Fruit fly (Drosophila melanogaster) whole organism, embryonic: ENCODE results near the gene CG9171.
A peak's percentile ranks its signal among the peaks of the same experiment; 100 is the strongest.

Experiments used
- ATbp ChIP-seq: fragments of 200-800 bp; sonication (Bioruptor generic); optimal IDR thresholded peaks from 2 replicates; lab custom pipeline; 2017; ENCODE audit warnings: missing biosample characterization, mild to moderate bottlenecking, missing genetic modification characterization, missing genetic modification reagents
- Adf1 ChIP-seq: fragments of 200-800 bp; sonication (Bioruptor generic); IDR thresholded peaks from 2 replicates; pipeline ENCODE4 v1.3.6; 2022; ENCODE audit warnings: missing biosample characterization, missing genetic modification characterization
- CG10543 ChIP-seq: fragments of 200-800 bp; sonication (Bioruptor generic); optimal IDR thresholded peaks from 3 replicates; lab custom pipeline; 2017; ENCODE audit warnings: missing biosample characterization, mild to moderate bottlenecking, missing genetic modification characterization, moderate library complexity
- CG10565 ChIP-seq: fragments of 200-800 bp; sonication (Bioruptor generic); optimal IDR thresholded peaks from 3 replicates; lab custom pipeline; 2016; ENCODE audit warnings: missing biosample characterization, mild to moderate bottlenecking, missing genetic modification characterization
- CG12104 ChIP-seq: fragments of 200-800 bp; sonication (Bioruptor generic); optimal IDR thresholded peaks from 3 replicates; lab custom pipeline; 2016; ENCODE audit warnings: missing biosample characterization, missing genetic modification characterization
- CG12219 ChIP-seq: fragments of 200-800 bp; sonication (Bioruptor generic); optimal IDR thresholded peaks from 3 replicates; lab custom pipeline; 2018; ENCODE audit warnings: missing biosample characterization, mild to moderate bottlenecking, missing genetic modification characterization
- CG14667 ChIP-seq: fragments of 200-800 bp; sonication (Bioruptor generic); IDR thresholded peaks from 2 replicates; pipeline ENCODE4 v1.3.6; 2022; ENCODE audit warnings: missing biosample characterization, missing genetic modification characterization
- CG1529 ChIP-seq: fragments of 200-800 bp; sonication (Bioruptor generic); optimal IDR thresholded peaks from 3 replicates; lab custom pipeline; 2018; ENCODE audit warnings: missing biosample characterization, missing genetic modification characterization
- CG17802 ChIP-seq: fragments of 200-800 bp; sonication (Bioruptor generic); optimal IDR thresholded peaks from 2 replicates; lab custom pipeline; 2018; ENCODE audit warnings: missing biosample characterization, mild to moderate bottlenecking, missing genetic modification characterization, moderate library complexity
- CG18011 ChIP-seq: fragments of 200-800 bp; sonication (Bioruptor generic); optimal IDR thresholded peaks from 2 replicates; lab custom pipeline; 2017; ENCODE audit warnings: missing biosample characterization, missing genetic modification characterization, mild to moderate bottlenecking, moderate library complexity, missing genotype
- CG30403 ChIP-seq: fragments of 200-800 bp; sonication (Bioruptor generic); optimal IDR thresholded peaks from 3 replicates; lab custom pipeline; 2016; ENCODE audit warnings: missing biosample characterization, missing genetic modification characterization
- CG3163 ChIP-seq: fragments of 200-800 bp; sonication (Bioruptor generic); optimal IDR thresholded peaks from 3 replicates; lab custom pipeline; 2016; ENCODE audit warnings: missing biosample characterization, missing genetic modification characterization
- CG3407 ChIP-seq: fragments of 200-800 bp; sonication (Bioruptor generic); optimal IDR thresholded peaks from 2 replicates; lab custom pipeline; 2018; ENCODE audit warnings: missing biosample characterization, mild to moderate bottlenecking, missing genetic modification characterization
- CG4328 ChIP-seq: fragments of 200-800 bp; sonication (Bioruptor generic); optimal IDR thresholded peaks from 3 replicates; lab custom pipeline; 2017; ENCODE audit warnings: missing biosample characterization, missing genetic modification reagents, missing genetic modification characterization
- CG6813 ChIP-seq: fragments of 200-800 bp; sonication (Bioruptor generic); optimal IDR thresholded peaks from 2 replicates; lab custom pipeline; 2017; ENCODE audit warnings: missing biosample characterization, missing genetic modification characterization, mild to moderate bottlenecking, moderate library complexity, missing genetic modification reagents
- CG9797 ChIP-seq: fragments of 200-800 bp; sonication (Bioruptor generic); optimal IDR thresholded peaks from 3 replicates; lab custom pipeline; 2018; ENCODE audit warnings: missing biosample characterization, mild to moderate bottlenecking, missing genetic modification characterization
- CHES-1-like ChIP-seq: fragments of 200-800 bp; sonication (Bioruptor generic); optimal IDR thresholded peaks from 2 replicates; lab custom pipeline; 2016; ENCODE audit warnings: missing biosample characterization, missing genetic modification characterization
- CoRest ChIP-seq: fragments of 200-800 bp; sonication (Bioruptor generic); optimal IDR thresholded peaks from 3 replicates; lab custom pipeline; 2018; ENCODE audit warnings: missing biosample characterization, mild to moderate bottlenecking, missing genetic modification characterization, moderate library complexity
- CrebB ChIP-seq: fragments of 200-800 bp; sonication (Bioruptor generic); optimal IDR thresholded peaks from 3 replicates; lab custom pipeline; 2018; ENCODE audit warnings: missing biosample characterization, mild to moderate bottlenecking, missing genetic modification characterization
- Dll ChIP-seq: fragments of 200-800 bp; sonication (Bioruptor generic); IDR thresholded peaks from 4 replicates; pipeline ENCODE4 v1.3.6; 2022; ENCODE audit warnings: missing biosample characterization, missing genetic modification characterization; ENCODE audit not compliant: partially characterized antibody
- Eip74EF ChIP-seq, 2 experiments: fragments of 200-800 bp in 1 of 2; fragments of >200 bp in 1 of 2; sonication (Bioruptor generic) in 1 of 2; optimal IDR thresholded peaks; 2 replicates each; lab custom pipeline; 2017 to 2019; ENCODE audit warnings: missing biosample characterization in 2 of 2, missing genetic modification characterization in 2 of 2, mild to moderate bottlenecking in 1 of 2, moderate library complexity in 1 of 2
- Hmr ChIP-seq: fragments of 200-800 bp; sonication (Bioruptor generic); optimal IDR thresholded peaks from 3 replicates; lab custom pipeline; 2017; ENCODE audit warnings: mild to moderate bottlenecking, missing biosample characterization, missing genetic modification reagents, missing genetic modification characterization
- Hr51 ChIP-seq, 2 experiments: fragments of 200-800 bp; sonication (Bioruptor generic); optimal IDR thresholded peaks; 2 replicates in 1 of 2; 3 replicates in 1 of 2; lab custom pipeline; 2016 to 2018; ENCODE audit warnings: missing biosample characterization in 2 of 2, missing genetic modification characterization in 2 of 2, mild to moderate bottlenecking in 1 of 2, moderate library complexity in 1 of 2
- MBD-R2 ChIP-seq: fragments of 200-800 bp; sonication (Bioruptor generic); IDR thresholded peaks from 2 replicates; pipeline ENCODE4 v1.3.6; 2022; ENCODE audit warnings: missing biosample characterization, missing genetic modification characterization
- Myb ChIP-seq: fragments of 200-800 bp; sonication (Bioruptor generic); optimal IDR thresholded peaks from 2 replicates; lab custom pipeline; 2016; ENCODE audit warnings: missing biosample characterization, missing genetic modification characterization
- Oaz ChIP-seq: fragments of 200-800 bp; sonication (Bioruptor generic); IDR thresholded peaks from 2 replicates; pipeline ENCODE4 v1.3.6; 2022; ENCODE audit warnings: missing biosample characterization, missing genetic modification characterization
- Side ChIP-seq: fragments of 200-800 bp; sonication (Bioruptor generic); optimal IDR thresholded peaks from 2 replicates; lab custom pipeline; 2016; ENCODE audit warnings: missing biosample characterization, missing genetic modification characterization
- Sin3A ChIP-seq: fragments of >200 bp; optimal IDR thresholded peaks from 2 replicates; lab custom pipeline; 2018
- Sry-δ ChIP-seq: fragments of 200-800 bp; sonication (Bioruptor generic); optimal IDR thresholded peaks from 2 replicates; lab custom pipeline; 2016; ENCODE audit warnings: missing biosample characterization, missing genetic modification characterization
- Ssrp ChIP-seq: fragments of 200-800 bp; sonication (Bioruptor generic); optimal IDR thresholded peaks from 2 replicates; lab custom pipeline; 2018; ENCODE audit warnings: missing biosample characterization, mild to moderate bottlenecking, missing genetic modification characterization, moderate library complexity
- al ChIP-seq: fragments of 200-800 bp; sonication (Bioruptor generic); IDR thresholded peaks from 2 replicates; pipeline ENCODE4 v1.3.6; 2022; ENCODE audit warnings: missing biosample characterization, missing genetic modification characterization
- az2 ChIP-seq: fragments of 200-800 bp; sonication (Bioruptor generic); optimal IDR thresholded peaks from 3 replicates; lab custom pipeline; 2016; ENCODE audit warnings: missing biosample characterization, missing genetic modification characterization
- bcd ChIP-seq: fragments of 200-800 bp; sonication (Bioruptor generic); optimal IDR thresholded peaks from 2 replicates; lab custom pipeline; 2017; ENCODE audit warnings: missing biosample characterization, mild to moderate bottlenecking, missing genetic modification characterization
- bowl ChIP-seq: fragments of 200-800 bp; sonication (Bioruptor generic); IDR thresholded peaks from 2 replicates; pipeline ENCODE4 v1.3.6; 2022; ENCODE audit warnings: missing biosample characterization, missing genetic modification characterization
- chinmo ChIP-seq: fragments of 200-800 bp; sonication (Bioruptor generic); IDR thresholded peaks from 4 replicates; pipeline ENCODE4 v1.3.6; 2022; ENCODE audit warnings: missing biosample characterization, missing genetic modification characterization; ENCODE audit not compliant: partially characterized antibody
- cwo ChIP-seq: fragments of 200-800 bp; sonication (Bioruptor generic); optimal IDR thresholded peaks from 3 replicates; lab custom pipeline; 2017; ENCODE audit warnings: missing biosample characterization, missing genetic modification characterization, mild to moderate bottlenecking, moderate library complexity, missing genetic modification reagents
- da ChIP-seq: fragments of 200-800 bp; sonication (Bioruptor generic); optimal IDR thresholded peaks from 2 replicates; lab custom pipeline; 2016; ENCODE audit warnings: missing biosample characterization, missing genetic modification characterization
- emc ChIP-seq: fragments of 200-800 bp; sonication (Bioruptor generic); optimal IDR thresholded peaks from 2 replicates; lab custom pipeline; 2016; ENCODE audit warnings: missing biosample characterization, missing genetic modification characterization
- hbn ChIP-seq: fragments of 200-800 bp; sonication (Bioruptor generic); IDR thresholded peaks from 2 replicates; pipeline ENCODE4 v1.3.6; 2022; ENCODE audit warnings: missing biosample characterization, missing genetic modification characterization; ENCODE audit not compliant: partially characterized antibody
- lab ChIP-seq: fragments of 200-800 bp; sonication (Bioruptor generic); optimal IDR thresholded peaks from 3 replicates; lab custom pipeline; 2017; ENCODE audit warnings: missing biosample characterization, missing genetic modification characterization, mild to moderate bottlenecking, moderate library complexity, missing genetic modification reagents
- lilli ChIP-seq: fragments of 200-800 bp; sonication (Bioruptor generic); optimal IDR thresholded peaks from 3 replicates; lab custom pipeline; 2016; ENCODE audit warnings: missing biosample characterization, missing genetic modification characterization
- onecut ChIP-seq: fragments of 200-800 bp; sonication (Bioruptor generic); IDR thresholded peaks from 2 replicates; pipeline ENCODE4 v1.3.6; 2022; ENCODE audit warnings: missing biosample characterization, missing genetic modification characterization
- psq ChIP-seq: fragments of 200-800 bp; sonication (Bioruptor generic); optimal IDR thresholded peaks from 2 replicates; lab custom pipeline; 2017; ENCODE audit warnings: missing biosample characterization, missing genetic modification characterization
- sens ChIP-seq: fragments of 200-800 bp; sonication (Bioruptor generic); peaks from one replicate; lab custom pipeline; 2016; ENCODE audit warnings: missing biosample characterization, missing genetic modification characterization
- seq ChIP-seq: fragments of 200-800 bp; sonication (Bioruptor generic); IDR thresholded peaks from 2 replicates; pipeline ENCODE4 v1.3.6; 2022; ENCODE audit warnings: missing biosample characterization, missing genetic modification characterization
- tio ChIP-seq: fragments of 200-800 bp; sonication (Bioruptor generic); optimal IDR thresholded peaks from 2 replicates; lab custom pipeline; 2017; ENCODE audit warnings: missing biosample characterization, missing genetic modification characterization, inconsistent platforms
- wek ChIP-seq: fragments of 200-800 bp; sonication (Bioruptor generic); optimal IDR thresholded peaks from 3 replicates; lab custom pipeline; 2018; ENCODE audit warnings: missing biosample characterization, mild to moderate bottlenecking, missing genetic modification characterization, moderate library complexity
- zfh1 ChIP-seq: fragments of 200-800 bp; sonication (Bioruptor generic); IDR thresholded peaks from 3 replicates; pipeline ENCODE4 v1.3.6; 2022; ENCODE audit warnings: missing biosample characterization, missing genetic modification characterization

Gene CG9171

DNA sequence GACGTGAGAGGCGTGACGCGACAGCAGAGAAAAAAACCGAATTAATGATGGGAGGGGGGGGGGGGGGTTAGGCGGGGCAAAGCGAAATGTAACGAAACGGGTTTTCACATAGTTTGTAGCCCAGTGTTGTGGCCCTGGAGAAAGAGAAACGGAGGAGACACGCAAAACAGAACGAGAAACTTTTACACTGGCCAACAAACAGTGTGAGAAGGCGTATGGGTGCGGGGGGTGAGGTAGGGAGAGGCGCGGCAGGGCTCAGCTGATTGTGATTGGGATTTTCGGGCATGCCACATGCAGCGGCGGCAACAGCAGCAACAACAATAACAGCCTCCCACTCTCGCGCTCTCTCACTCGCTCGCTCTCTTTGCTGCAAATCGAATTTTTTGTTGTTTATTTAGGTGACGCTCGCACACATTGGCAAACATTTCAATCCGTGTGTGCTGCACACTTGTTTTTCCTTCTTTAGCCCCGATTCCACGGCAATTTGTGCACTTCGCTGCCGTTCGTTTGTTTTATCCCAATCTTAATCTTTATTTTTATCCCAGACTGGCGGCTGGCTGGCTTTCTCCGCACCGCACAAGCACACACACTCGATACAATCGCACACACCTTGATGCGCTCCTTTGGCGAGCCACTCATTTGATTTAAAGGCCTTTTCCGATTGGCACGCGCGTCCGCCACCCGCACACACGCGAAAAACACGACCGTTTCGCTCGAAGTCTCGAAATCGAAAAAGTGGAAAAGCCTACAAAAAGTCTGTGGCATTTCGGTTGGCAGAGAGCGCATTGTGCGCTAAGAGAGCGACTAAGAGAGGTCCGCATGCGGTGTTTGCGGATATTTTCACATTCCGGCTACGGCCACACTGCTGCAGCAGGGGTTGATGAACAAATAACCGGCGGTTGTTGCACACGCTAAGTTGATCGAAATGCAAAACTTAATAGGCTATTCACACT, at the start of gene CG9171 (continued):
- TF ChIP-seq lilli (GFP tag; lab: Kevin White, UChicago) (no peak), CG6813 (GFP tag; lab: Kevin White, UChicago) (no peak), CG9797 (GFP tag; lab: Kevin White, UChicago) (peak; percentile 97), CG30403 (GFP tag; lab: Kevin White, UChicago) (peak; percentile 24), CG18011 (GFP tag; lab: Kevin White, UChicago) (no peak), zfh1 (GFP tag; lab: Robert Waterston, UW) (peak; percentile 49; the same call in 1 of the 3 replicates), CG17802 (tag; lab: Kevin White, UChicago) (peak; percentile 90), CHES-1-like (GFP tag; lab: Kevin White, UChicago) (no peak), hbn (GFP tag; lab: Robert Waterston, UW) (no peak), bcd (peak; percentile 47), CG3407 (GFP tag; lab: Kevin White, UChicago) (no peak), Ssrp (no peak), cwo (GFP tag; lab: Kevin White, UChicago) (peak; percentile 7), CG12104 (GFP tag; lab: Kevin White, UChicago) (no peak), CG10543 (peak; percentile 44), Hmr (GFP tag; lab: Kevin White, UChicago) (peak; percentile 90), psq (peak; percentile 67), Oaz (GFP tag; lab: Robert Waterston, UW) (no peak), da (GFP tag; lab: Kevin White, UChicago) (no peak), CrebB (no peak), Side (peak; percentile 32), onecut (GFP tag; lab: Robert Waterston, UW) (0 out of 2 replicates have a peak, but pooled peaks have one; percentile 3), Hr51 (GFP tag; optimal IDR thresholded peaks at IDR 0.05; lab: Kevin White, UChicago) (peak; percentile 10 to 18), CG1529 (GFP tag; lab: Kevin White, UChicago) (no peak), CG10565 (no peak), al (GFP tag; lab: Robert Waterston, UW) (no peak), Myb (peak; percentile 43), CoRest (peak; percentile 50), Sin3A (peak; percentile 13), bowl (no peak), CG12219 (GFP tag; lab: Kevin White, UChicago) (no peak), emc (GFP tag; lab: Kevin White, UChicago) (no peak), sens (peak; percentile 76), Adf1 (no peak), lab (GFP tag; lab: Kevin White, UChicago) (peak; percentile 49), seq (GFP tag; lab: Robert Waterston, UW) (no peak; the same call in 1 of the 2 replicates), az2 (no peak), Dll (GFP tag; lab: Robert Waterston, UW) (peak; percentile 44; the same call in 3 of the 4 replicates), ATbp (GFP tag; lab: Kevin White, UChicago) (no peak), MBD-R2 (GFP tag; lab: Robert Waterston, UW) (peak; percentile 50; the same call in 1 of the 2 replicates), Sry-δ (GFP tag; lab: Kevin White, UChicago) (peak; percentile 49), CG14667 (GFP tag; lab: Robert Waterston, UW) (no peak), CG4328 (GFP tag; lab: Kevin White, UChicago) (no peak), CG3163 (GFP tag; lab: Kevin White, UChicago) (peak; percentile 100), Eip74EF (GFP tag; optimal IDR thresholded peaks at IDR 0.05; lab: Kevin White, UChicago) (peak in 1 of 2 experiments; percentile 41), wek (peak; percentile 13), tio (GFP tag; lab: Kevin White, UChicago) (no peak), chinmo (GFP tag; lab: Robert Waterston, UW) (peak; percentile 73; the same call in 3 of the 4 replicates)
